Worm (Caenorhabditis elegans) whole organism, L1 larva: ENCODE measurements around the gene C25F9.4.

Experiments
- C04F5.9 ChIP-seq: sonication (generic microtip); optimal IDR thresholded peaks from 2 replicates; lab custom pipeline; 2016; ENCODE audit warnings: missing genetic modification characterization, missing compliant biosample characterization
- C16A3.4 ChIP-seq: fragments of 150-350 bp; optimal IDR thresholded peaks from 2 replicates; lab custom pipeline; 2014; ENCODE audit warnings: missing biosample characterization, missing genetic modification characterization
- C34B4.2 ChIP-seq: sonication (generic microtip); optimal IDR thresholded peaks from 2 replicates; lab custom pipeline; 2017; ENCODE audit warnings: mild to moderate bottlenecking, missing genetic modification characterization, missing compliant biosample characterization
- F16B12.6 ChIP-seq: fragments of 150-350 bp; optimal IDR thresholded peaks from 2 replicates; lab custom pipeline; 2014; ENCODE audit warnings: missing biosample characterization, missing genetic modification characterization
- Y116A8C.19 ChIP-seq: sonication (generic microtip); optimal IDR thresholded peaks from 2 replicates; lab custom pipeline; 2016; ENCODE audit warnings: missing compliant biosample characterization, missing genetic modification characterization, borderline replicate concordance
- aha-1 ChIP-seq: fragments of 150-350 bp; optimal IDR thresholded peaks from 2 replicates; lab custom pipeline; 2014; ENCODE audit warnings: missing biosample characterization, missing genetic modification characterization
- ceh-82 ChIP-seq, 3 experiments: fragments of 150-350 bp in 1 of 3; sonication (generic microtip) in 2 of 3; optimal IDR thresholded peaks; 2 replicates each; lab custom pipeline; 2014 to 2017; ENCODE audit warnings: missing biosample characterization in 3 of 3, missing genetic modification characterization in 3 of 3
- ces-1 ChIP-seq: fragments of 150-350 bp; optimal IDR thresholded peaks from 2 replicates; lab custom pipeline; 2014; ENCODE audit warnings: missing biosample characterization, missing genetic modification reagents, missing genetic modification characterization
- dpl-1 ChIP-seq, 3 experiments: fragments of 150-350 bp in 2 of 3; sonication (generic microtip) in 1 of 3; optimal IDR thresholded peaks; 2 replicates each; lab custom pipeline; 2014 to 2017; ENCODE audit warnings: missing biosample characterization in 3 of 3, missing genetic modification characterization in 3 of 3, missing genetic modification reagents in 3 of 3
- efl-1 ChIP-seq, 4 experiments: fragments of 150-350 bp; optimal IDR thresholded peaks in 3 of 4; peaks in 1 of 4; 1 replicate in 1 of 4; 2 replicates in 3 of 4; lab custom pipeline; 2014; ENCODE audit warnings: missing biosample characterization in 2 of 4, missing genetic modification characterization in 2 of 4, missing genetic modification reagents in 2 of 4
- elt-3 ChIP-seq, 6 experiments: fragments of 150-350 bp in 1 of 6; sonication (generic microtip); optimal IDR thresholded peaks; 2 replicates each; lab custom pipeline; 2017 to 2018; ENCODE audit warnings: missing biosample characterization in 6 of 6, missing genetic modification characterization in 6 of 6, inconsistent platforms in 1 of 6
- fkh-10 ChIP-seq: sonication (generic microtip); optimal IDR thresholded peaks from 2 replicates; lab custom pipeline; 2017; ENCODE audit warnings: missing biosample characterization, missing genetic modification reagents, missing genetic modification characterization
- fkh-8 ChIP-seq: sonication (generic microtip); optimal IDR thresholded peaks from 2 replicates; lab custom pipeline; 2016; ENCODE audit warnings: mild to moderate bottlenecking, missing genetic modification characterization, missing compliant biosample characterization
- hlh-4 ChIP-seq: sonication (generic microtip); optimal IDR thresholded peaks from 2 replicates; lab custom pipeline; 2016; ENCODE audit warnings: mild to moderate bottlenecking, missing genetic modification characterization, missing compliant biosample characterization
- jun-1 ChIP-seq: fragments of 150-350 bp; optimal IDR thresholded peaks from 2 replicates; lab custom pipeline; 2014; ENCODE audit warnings: missing biosample characterization, missing genetic modification reagents, missing genetic modification characterization
- lin-13 ChIP-seq: fragments of 150-350 bp; optimal IDR thresholded peaks from 2 replicates; lab custom pipeline; 2014; ENCODE audit warnings: missing biosample characterization, missing genetic modification reagents, missing genetic modification characterization
- lin-14 ChIP-seq: fragments of 200-800 bp; sonication (Bioruptor generic); optimal IDR thresholded peaks from 2 replicates; lab custom pipeline; 2018; ENCODE audit warnings: mild to moderate bottlenecking, missing genetic modification characterization, moderate library complexity, missing compliant biosample characterization
- lin-35 ChIP-seq, 2 experiments: fragments of 150-350 bp; optimal IDR thresholded peaks; 2 replicates each; lab custom pipeline; 2014; ENCODE audit warnings: missing biosample characterization in 2 of 2, missing genetic modification characterization in 2 of 2, missing genetic modification reagents in 2 of 2
- lsy-2 ChIP-seq, 2 experiments: fragments of 150-350 bp; optimal IDR thresholded peaks; 2 replicates each; lab custom pipeline; 2014; ENCODE audit warnings: missing biosample characterization in 2 of 2, missing genetic modification characterization in 2 of 2
- mab-9 ChIP-seq: fragments of 200-800 bp; sonication (Bioruptor generic); IDR thresholded peaks from 2 replicates; pipeline ENCODE4 v1.3.6; 2022; ENCODE audit warnings: missing genetic modification reagents, missing genetic modification characterization, missing compliant biosample characterization
- mep-1 ChIP-seq: fragments of 150-350 bp; optimal IDR thresholded peaks from 2 replicates; lab custom pipeline; 2014; ENCODE audit warnings: missing biosample characterization, missing genetic modification characterization
- nhr-11 ChIP-seq: fragments of 150-350 bp; optimal IDR thresholded peaks from 2 replicates; lab custom pipeline; 2014; ENCODE audit warnings: missing biosample characterization, missing genetic modification characterization
- nhr-19 ChIP-seq: fragments of 200-800 bp; sonication (Bioruptor generic); conservative IDR thresholded peaks from 2 replicates; pipeline ENCODE4 v1.3.6; 2022; ENCODE audit warnings: missing genetic modification characterization, missing compliant biosample characterization
- nhr-237 ChIP-seq: fragments of 150-350 bp; optimal IDR thresholded peaks from 2 replicates; lab custom pipeline; 2014; ENCODE audit warnings: missing biosample characterization, missing genetic modification characterization
- nhr-71 ChIP-seq: sonication (generic microtip); optimal IDR thresholded peaks from 2 replicates; lab custom pipeline; 2016; ENCODE audit warnings: mild to moderate bottlenecking, missing genetic modification characterization, moderate library complexity, missing compliant biosample characterization
- nhr-76 ChIP-seq: sonication (generic microtip); optimal IDR thresholded peaks from 2 replicates; lab custom pipeline; 2017; ENCODE audit warnings: missing biosample characterization, missing genetic modification characterization
- nhr-84 ChIP-seq: sonication (generic microtip); optimal IDR thresholded peaks from 2 replicates; lab custom pipeline; 2017; ENCODE audit warnings: missing biosample characterization, missing genetic modification characterization
- nhr-85 ChIP-seq: sonication (generic microtip); peaks from one replicate; lab custom pipeline; 2016; ENCODE audit warnings: missing genetic modification characterization, inconsistent platforms, missing compliant biosample characterization
- nhr-90 ChIP-seq: sonication (generic microtip); optimal IDR thresholded peaks from 2 replicates; lab custom pipeline; 2016; ENCODE audit warnings: mild to moderate bottlenecking, missing genetic modification characterization, missing compliant biosample characterization; ENCODE audit not compliant: poor library complexity
- pax-3 ChIP-seq: fragments of 200-800 bp; sonication (Bioruptor generic); optimal IDR thresholded peaks from 2 replicates; lab custom pipeline; 2018; ENCODE audit warnings: mild to moderate bottlenecking, missing genetic modification characterization, moderate library complexity, missing compliant biosample characterization
- snpc-4 ChIP-seq: fragments of 150-350 bp; optimal IDR thresholded peaks from 2 replicates; lab custom pipeline; 2014; ENCODE audit warnings: missing biosample characterization, missing genetic modification characterization
- snu-23 ChIP-seq: sonication (generic microtip); optimal IDR thresholded peaks from 2 replicates; lab custom pipeline; 2016; ENCODE audit warnings: missing genetic modification characterization, missing compliant biosample characterization
- swsn-7 ChIP-seq: sonication (generic microtip); optimal IDR thresholded peaks from 2 replicates; lab custom pipeline; 2016; ENCODE audit warnings: missing genetic modification characterization, missing compliant biosample characterization
- tbx-2 ChIP-seq: sonication (generic microtip); optimal IDR thresholded peaks from 2 replicates; lab custom pipeline; 2016; ENCODE audit warnings: missing genetic modification characterization, missing compliant biosample characterization
- vab-15 ChIP-seq: sonication (generic microtip); optimal IDR thresholded peaks from 2 replicates; lab custom pipeline; 2017; ENCODE audit warnings: missing genotype, mild to moderate bottlenecking, missing genetic modification characterization, missing compliant biosample characterization
- zag-1 ChIP-seq: fragments of 150-350 bp; optimal IDR thresholded peaks from 2 replicates; lab custom pipeline; 2014; ENCODE audit warnings: missing biosample characterization, missing genetic modification characterization
- ztf-11 ChIP-seq, 2 experiments: sonication (generic microtip); optimal IDR thresholded peaks; 2 replicates each; lab custom pipeline; 2016 to 2017; ENCODE audit warnings: missing genetic modification characterization in 2 of 2, missing biosample characterization in 1 of 2, missing compliant biosample characterization in 1 of 2

Gene C25F9.4

DNA sequence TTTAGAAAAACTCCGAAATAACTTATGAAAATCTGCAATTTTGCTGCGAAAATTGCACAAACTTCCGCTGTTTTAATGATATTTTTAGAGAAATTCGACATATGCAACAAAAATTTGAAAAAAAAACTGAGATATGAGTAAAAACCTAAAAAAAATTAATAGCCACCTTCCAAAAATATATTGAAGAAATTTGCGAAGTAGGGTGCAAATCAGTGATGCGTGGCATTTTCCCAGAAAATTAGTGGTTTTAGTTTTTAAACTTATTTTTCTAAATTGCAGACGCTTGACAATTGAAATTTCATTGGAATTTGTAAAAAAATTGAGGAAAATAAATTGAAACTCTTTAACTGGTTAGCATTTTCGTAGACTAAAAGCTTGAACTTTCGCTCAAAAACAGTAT is 17.5 kb downstream of the C25F9.4 start, which contains the start of gene C25F9.13:
Gene C25F9.13, minus strand, starts transcription at position 101 of the 400 bp plus-strand sequence.
- TF ChIP-seq nhr-76 (tag; lab: Kevin White, UChicago) (no peak), C16A3.4 (no peak), jun-1 (no peak), nhr-11 (tag; lab: Kevin White, UChicago) (no peak), ztf-11 (tag; optimal IDR thresholded peaks at IDR 0.05; lab: Kevin White, UChicago) (no peak), pax-3 (tag; lab: Kevin White, UChicago) (no peak), fkh-8 (tag; lab: Kevin White, UChicago) (no peak), nhr-84 (tag; lab: Kevin White, UChicago) (no peak), nhr-90 (no peak), tbx-2 (tag; lab: Kevin White, UChicago) (no peak), mab-9 (GFP tag; lab: Robert Waterston, UW) (no peak)

DNA sequence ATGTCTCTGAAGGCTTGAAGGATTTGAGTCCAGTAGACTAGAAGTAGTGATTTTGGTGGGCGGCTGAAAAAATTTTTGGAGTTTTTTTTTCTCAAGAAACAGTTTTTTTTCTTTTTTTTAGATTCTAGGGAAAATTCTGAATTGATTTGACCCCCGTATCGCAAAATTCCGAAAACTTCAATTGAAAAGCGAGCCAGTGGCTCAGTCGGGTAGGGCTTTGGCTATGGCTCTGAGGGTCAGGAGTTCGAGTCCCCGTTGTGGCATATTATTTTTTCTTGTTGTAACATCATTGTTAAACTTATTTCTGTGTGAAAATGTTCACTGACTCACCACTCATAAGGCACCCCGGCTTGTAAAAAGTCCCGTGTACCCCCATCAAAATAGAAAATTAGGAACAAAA is 18.0 kb downstream of the C25F9.4 start:
- TF ChIP-seq ces-1 (GFP tag; lab: Kevin White, UChicago) = no peak
- no peak for TF ChIP-seq C04F5.9
- no peak for TF ChIP-seq nhr-90
- TF ChIP-seq F16B12.6 (tag; lab: Kevin White, UChicago) = no peak
- TF ChIP-seq fkh-10 (GFP tag; lab: Kevin White, UChicago) = no peak
- no peak for TF ChIP-seq aha-1
- no peak for TF ChIP-seq nhr-71 (tag; lab: Kevin White, UChicago)
- no peak for TF ChIP-seq snu-23
- no peak for TF ChIP-seq C34B4.2 (tag; lab: Kevin White, UChicago)
- TF ChIP-seq hlh-4 = no peak
- TF ChIP-seq nhr-237 (tag; lab: Kevin White, UChicago) = no peak
- TF ChIP-seq lin-35 (GFP tag; optimal IDR thresholded peaks at IDR 0.05; lab: Kevin White, UChicago) = no peak

DNA sequence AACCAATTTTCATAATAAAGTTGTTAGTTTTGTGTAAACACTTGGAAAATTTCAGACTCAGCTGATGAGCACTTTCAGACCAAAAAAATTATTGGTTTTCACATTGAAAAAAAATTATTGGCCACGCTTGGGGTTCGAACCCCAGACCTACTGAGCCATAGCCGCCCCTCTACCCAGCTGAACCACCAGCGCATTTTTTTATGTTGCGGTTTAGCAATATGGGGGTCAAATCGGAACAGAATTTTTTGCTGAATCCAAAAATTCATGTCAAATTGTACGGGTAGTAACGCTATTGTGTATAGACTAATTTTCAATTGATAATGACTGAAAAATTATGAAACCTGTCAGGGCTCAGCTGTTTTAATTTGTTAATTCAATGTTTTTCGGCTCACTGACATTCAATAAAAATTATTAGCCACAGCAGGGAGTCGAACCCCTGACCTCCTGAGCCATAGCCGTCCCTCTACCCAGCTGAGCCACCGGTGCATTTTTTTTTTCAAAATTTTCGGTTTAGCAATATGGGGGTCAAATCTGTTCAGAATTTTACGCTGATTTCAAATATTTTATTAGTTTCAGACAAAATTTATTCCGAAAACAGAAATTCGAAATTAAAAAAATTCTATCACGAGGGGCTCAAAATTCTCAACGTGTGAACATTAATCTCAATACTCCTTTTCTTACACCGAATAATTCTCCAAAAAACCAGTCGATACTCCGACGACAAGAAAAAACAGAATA is 19.6 kb downstream of the C25F9.4 start:
- TF ChIP-seq ztf-11 (tag; optimal IDR thresholded peaks at IDR 0.05; lab: Kevin White, UChicago) (no peak), nhr-19 (no peak), pax-3 (tag; lab: Kevin White, UChicago) (no peak), zag-1 (tag; lab: Kevin White, UChicago) (no peak), elt-3 (tag; optimal IDR thresholded peaks at IDR 0.05; lab: Kevin White, UChicago) (no peak), efl-1 (optimal IDR thresholded peaks at IDR 0.05; lab: Kevin White, UChicago) (no peak), efl-1 (GFP tag; optimal IDR thresholded peaks at IDR 0.05 in 1 of 2; lab: Kevin White, UChicago) (peak in 1 of 2 experiments; percentile 52), vab-15 (tag; lab: Kevin White, UChicago) (no peak), nhr-85 (tag; lab: Kevin White, UChicago) (peak; percentile 42), lin-13 (GFP tag; lab: Kevin White, UChicago) (no peak)

DNA sequence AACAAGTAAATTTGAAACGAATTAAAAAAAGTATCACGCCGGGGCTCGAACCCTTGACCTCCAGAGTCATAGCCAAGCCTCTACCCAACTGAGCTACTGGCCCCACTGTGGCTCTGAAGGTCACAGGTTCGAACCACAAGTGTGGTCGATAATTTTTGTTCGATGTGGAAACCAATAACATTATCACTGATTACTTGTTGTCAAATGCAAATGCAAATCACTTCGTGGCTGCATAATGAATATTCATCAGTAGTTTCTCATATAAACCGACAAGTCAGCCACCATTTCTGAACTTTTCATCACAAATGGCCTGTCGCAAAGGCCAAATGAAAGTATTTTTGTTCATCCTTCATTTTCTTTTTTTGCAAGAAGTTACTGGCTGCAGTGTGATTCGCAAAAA is 21.6 kb downstream of the C25F9.4 start, which contains the start of gene C25F9.8:
Gene C25F9.8, plus strand, starts transcription at position 301 of the 400 bp plus-strand sequence.
- TF ChIP-seq lin-14 (GFP tag; lab: Kevin White, UChicago) (no peak), efl-1 (optimal IDR thresholded peaks at IDR 0.05; lab: Kevin White, UChicago) (no peak), efl-1 (GFP tag; optimal IDR thresholded peaks at IDR 0.05 in 1 of 2; lab: Kevin White, UChicago) (peak in 1 of 2 experiments; percentile 62)

DNA sequence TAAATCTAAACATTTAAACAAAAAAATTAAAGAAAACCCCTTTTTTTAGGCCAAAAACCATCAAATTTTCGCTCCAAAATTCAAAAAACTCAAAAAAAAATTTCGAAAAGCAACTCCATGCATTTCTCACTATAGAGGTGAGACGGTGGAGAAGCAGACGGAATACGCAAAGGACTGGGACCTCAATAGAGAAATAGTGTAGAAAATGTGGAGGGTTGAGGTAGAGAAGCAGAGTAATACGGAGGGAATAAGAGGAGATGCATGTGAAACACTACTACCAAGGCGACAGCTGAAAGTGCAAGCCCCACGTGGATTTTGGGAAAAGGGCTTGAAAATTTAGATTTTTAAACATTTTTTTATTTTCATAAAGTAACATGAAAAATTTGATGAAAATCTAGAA is 25.1 kb downstream of the C25F9.4 start:
- TF ChIP-seq snpc-4 (tag; lab: Kevin White, UChicago) (no peak), lsy-2 (tag; optimal IDR thresholded peaks at IDR 0.05; lab: Kevin White, UChicago) (peak; percentile 4 to 27), efl-1 (optimal IDR thresholded peaks at IDR 0.05; lab: Kevin White, UChicago) (peak; percentile 39 to 47), efl-1 (GFP tag; optimal IDR thresholded peaks at IDR 0.05 in 1 of 2; lab: Kevin White, UChicago) (peak; percentile 8 to 58), Y116A8C.19 (tag; lab: Kevin White, UChicago) (no peak), elt-3 (tag; optimal IDR thresholded peaks at IDR 0.05; lab: Kevin White, UChicago) (no peak), dpl-1 (GFP tag; optimal IDR thresholded peaks at IDR 0.05; lab: Kevin White, UChicago) (peak in 1 of 3 experiments; percentile 23), mep-1 (peak; percentile 15), swsn-7 (peak; percentile 31), fkh-8 (tag; lab: Kevin White, UChicago) (peak; percentile 29), ceh-82 (tag; optimal IDR thresholded peaks at IDR 0.05; lab: Kevin White, UChicago) (peak in 2 of 3 experiments; percentile 9 to 15), snu-23 (peak; percentile 15)
